Worm (Caenorhabditis elegans) whole organism, L2 larva: ENCODE results near the gene spig-9.

Experiments
- C34F6.9 ChIP-seq: fragments of 150-350 bp; optimal IDR thresholded peaks from 2 replicates; lab custom pipeline; 2014; ENCODE audit warnings: missing biosample characterization, missing genetic modification characterization
- F13H6.1 ChIP-seq: sonication (generic microtip); optimal IDR thresholded peaks from 2 replicates; lab custom pipeline; 2016; ENCODE audit warnings: missing genetic modification characterization, missing compliant biosample characterization
- R02D3.7 ChIP-seq: fragments of 150-350 bp; optimal IDR thresholded peaks from 2 replicates; lab custom pipeline; 2014; ENCODE audit warnings: missing biosample characterization, missing genetic modification characterization
- Y55F3AM.14 ChIP-seq: fragments of 200-800 bp; sonication (Bioruptor generic); optimal IDR thresholded peaks from 2 replicates; lab custom pipeline; 2018; ENCODE audit warnings: mild to moderate bottlenecking, missing genetic modification characterization, missing compliant biosample characterization
- ZK546.5 ChIP-seq: sonication (generic microtip); optimal IDR thresholded peaks from 2 replicates; lab custom pipeline; 2017; ENCODE audit warnings: missing biosample characterization, missing genetic modification characterization
- alr-1 ChIP-seq: fragments of 150-350 bp; optimal IDR thresholded peaks from 2 replicates; lab custom pipeline; 2014; ENCODE audit warnings: missing biosample characterization, missing genetic modification characterization
- aly-2 ChIP-seq: fragments of 150-350 bp; optimal IDR thresholded peaks from 2 replicates; lab custom pipeline; 2014; ENCODE audit warnings: missing biosample characterization, missing genetic modification characterization
- ama-1 ChIP-seq: fragments of 150-350 bp; optimal IDR thresholded peaks from 2 replicates; lab custom pipeline; 2018; ENCODE audit warnings: inconsistent platforms
- blmp-1 ChIP-seq: sonication (generic microtip); optimal IDR thresholded peaks from 2 replicates; lab custom pipeline; 2017; ENCODE audit warnings: missing genetic modification characterization, mild to moderate bottlenecking, missing compliant biosample characterization, antibody characterized with exemption, moderate library complexity; ENCODE audit not compliant: insufficient read depth
- ceh-82 ChIP-seq: fragments of 150-350 bp; optimal IDR thresholded peaks from 2 replicates; lab custom pipeline; 2014; ENCODE audit warnings: missing biosample characterization, missing genetic modification characterization
- dmd-4 ChIP-seq: sonication (generic microtip); optimal IDR thresholded peaks from 2 replicates; lab custom pipeline; 2017; ENCODE audit warnings: missing biosample characterization, missing genetic modification characterization
- egl-27 ChIP-seq: sonication (generic microtip); optimal IDR thresholded peaks from 3 replicates; lab custom pipeline; 2017; ENCODE audit warnings: missing biosample characterization, missing genetic modification reagents, missing genetic modification characterization
- elt-1 ChIP-seq: fragments of 150-350 bp; optimal IDR thresholded peaks from 2 replicates; lab custom pipeline; 2014; ENCODE audit warnings: missing biosample characterization, missing genetic modification characterization
- elt-3 ChIP-seq: sonication (generic microtip); optimal IDR thresholded peaks from 2 replicates; lab custom pipeline; 2017; ENCODE audit warnings: missing biosample characterization, missing genetic modification characterization
- gmeb-1 ChIP-seq: fragments of 150-350 bp; optimal IDR thresholded peaks from 2 replicates; lab custom pipeline; 2014; ENCODE audit warnings: missing biosample characterization, missing genetic modification characterization
- lin-11 ChIP-seq: fragments of 150-350 bp; sonication (generic microtip); optimal IDR thresholded peaks from 2 replicates; lab custom pipeline; 2014; ENCODE audit warnings: missing biosample characterization, missing genetic modification characterization, inconsistent platforms, mixed read lengths
- lin-39 ChIP-seq: fragments of 150-350 bp; optimal IDR thresholded peaks from 2 replicates; lab custom pipeline; 2014; ENCODE audit warnings: missing biosample characterization, missing genetic modification reagents, missing genetic modification characterization
- lsy-2 ChIP-seq, 2 experiments: fragments of 150-350 bp in 1 of 2; sonication (generic microtip) in 1 of 2; optimal IDR thresholded peaks; 2 replicates each; lab custom pipeline; 2014 to 2017; ENCODE audit warnings: missing biosample characterization in 2 of 2, missing genetic modification characterization in 2 of 2
- mbf-1 ChIP-seq: sonication (generic microtip); optimal IDR thresholded peaks from 2 replicates; lab custom pipeline; 2017; ENCODE audit warnings: missing biosample characterization, missing genetic modification characterization
- mdl-1 ChIP-seq, 2 experiments: fragments of 150-350 bp in 1 of 2; sonication (generic microtip) in 1 of 2; optimal IDR thresholded peaks; 2 replicates each; lab custom pipeline; 2017; ENCODE audit warnings: missing biosample characterization in 2 of 2, missing genetic modification characterization in 2 of 2
- nhr-10 ChIP-seq: sonication (generic microtip); optimal IDR thresholded peaks from 2 replicates; lab custom pipeline; 2017; ENCODE audit warnings: missing biosample characterization, missing genetic modification characterization
- nhr-12 ChIP-seq: fragments of 150-350 bp; optimal IDR thresholded peaks from 2 replicates; lab custom pipeline; 2014; ENCODE audit warnings: missing biosample characterization, missing genetic modification characterization
- nhr-129 ChIP-seq: fragments of 150-350 bp; optimal IDR thresholded peaks from 2 replicates; lab custom pipeline; 2014; ENCODE audit warnings: missing biosample characterization, missing genetic modification characterization
- nhr-21 ChIP-seq: fragments of 150-350 bp; optimal IDR thresholded peaks from 2 replicates; lab custom pipeline; 2014; ENCODE audit warnings: missing biosample characterization, missing genetic modification characterization
- nhr-23 ChIP-seq: fragments of 150-350 bp; optimal IDR thresholded peaks from 2 replicates; lab custom pipeline; 2014; ENCODE audit warnings: missing biosample characterization, missing genetic modification reagents, missing genetic modification characterization
- nhr-77 ChIP-seq: fragments of 150-350 bp; optimal IDR thresholded peaks from 2 replicates; lab custom pipeline; 2014; ENCODE audit warnings: missing biosample characterization, missing genetic modification characterization
- sem-4 ChIP-seq: fragments of 150-350 bp; optimal IDR thresholded peaks from 2 replicates; lab custom pipeline; 2014; ENCODE audit warnings: missing biosample characterization, missing genetic modification reagents, missing genetic modification characterization
- skn-1 ChIP-seq: sonication (generic microtip); optimal IDR thresholded peaks from 2 replicates; lab custom pipeline; 2017; ENCODE audit warnings: missing biosample characterization, missing genetic modification characterization
- sma-3 ChIP-seq: sonication (generic microtip); optimal IDR thresholded peaks from 2 replicates; lab custom pipeline; 2016; ENCODE audit warnings: missing genetic modification reagents, missing genetic modification characterization, missing compliant biosample characterization
- sma-9 ChIP-seq, 2 experiments: fragments of 150-350 bp in 1 of 2; sonication (generic microtip) in 1 of 2; optimal IDR thresholded peaks; 2 replicates each; lab custom pipeline; 2014 to 2016; ENCODE audit warnings: missing genetic modification characterization in 2 of 2, mild to moderate bottlenecking in 1 of 2, missing biosample characterization in 1 of 2, missing compliant biosample characterization in 1 of 2, missing genetic modification reagents in 1 of 2, moderate library complexity in 1 of 2
- unc-39 ChIP-seq: fragments of 150-350 bp; optimal IDR thresholded peaks from 2 replicates; lab custom pipeline; 2014; ENCODE audit warnings: missing biosample characterization, missing genetic modification characterization
- unc-55 ChIP-seq: fragments of 150-350 bp; sonication (generic microtip); optimal IDR thresholded peaks from 3 replicates; lab custom pipeline; 2014; ENCODE audit warnings: missing biosample characterization, missing genetic modification reagents, missing genetic modification characterization
- unc-62 ChIP-seq: fragments of 150-350 bp; optimal IDR thresholded peaks from 2 replicates; lab custom pipeline; 2014; ENCODE audit warnings: missing biosample characterization, missing genetic modification reagents, missing genetic modification characterization
- zag-1 ChIP-seq: fragments of 150-350 bp; optimal IDR thresholded peaks from 2 replicates; lab custom pipeline; 2014; ENCODE audit warnings: missing biosample characterization, missing genetic modification characterization
- ztf-11 ChIP-seq: sonication (generic microtip); optimal IDR thresholded peaks from 2 replicates; lab custom pipeline; 2017; ENCODE audit warnings: missing biosample characterization, missing genetic modification characterization

The spig-9 gene

DNA sequence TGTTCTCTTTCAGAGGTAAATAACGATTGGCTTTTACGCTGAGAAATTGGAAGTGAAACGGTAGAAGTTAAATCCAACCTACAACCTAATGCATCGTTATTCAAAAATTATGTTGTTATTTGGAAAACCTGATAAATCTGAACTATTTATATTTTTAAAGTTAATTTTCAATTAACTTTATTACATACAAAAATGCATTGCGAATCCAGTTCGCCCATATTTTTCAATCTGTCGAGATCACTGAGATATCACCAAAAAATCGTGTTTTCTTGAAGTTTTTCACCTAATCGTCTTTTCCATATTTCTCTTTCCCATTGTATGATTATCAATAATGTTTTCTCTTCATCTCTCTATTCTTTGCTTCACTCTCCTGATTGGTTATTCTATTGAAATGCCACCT is 9.0 kb upstream of the spig-9 start, which contains the start of gene F53F4.15:
Gene F53F4.15, plus strand, starts transcription at position 301 of the 400 bp plus-strand sequence.
- TF ChIP-seq nhr-23 (tag; lab: Kevin White, UChicago) (no peak), dmd-4 (tag; lab: Kevin White, UChicago) (no peak), nhr-77 (tag; lab: Kevin White, UChicago) (no peak), nhr-12 (tag; lab: Kevin White, UChicago) (no peak), Y55F3AM.14 (GFP tag; lab: Kevin White, UChicago) (no peak), R02D3.7 (tag; lab: Kevin White, UChicago) (no peak), C34F6.9 (tag; lab: Kevin White, UChicago) (no peak), sma-9 (GFP tag; optimal IDR thresholded peaks at IDR 0.05; lab: Kevin White, UChicago) (no peak), sma-9 (tag; optimal IDR thresholded peaks at IDR 0.05; lab: Kevin White, UChicago) (no peak), aly-2 (tag; lab: Kevin White, UChicago) (no peak), elt-3 (tag; lab: Kevin White, UChicago) (no peak), gmeb-1 (tag; lab: Kevin White, UChicago) (no peak), sma-3 (no peak), egl-27 (tag; lab: Kevin White, UChicago) (no peak), nhr-129 (tag; lab: Kevin White, UChicago) (no peak), ZK546.5 (tag; lab: Kevin White, UChicago) (no peak), elt-1 (tag; lab: Kevin White, UChicago) (no peak), mbf-1 (tag; lab: Kevin White, UChicago) (no peak)

DNA sequence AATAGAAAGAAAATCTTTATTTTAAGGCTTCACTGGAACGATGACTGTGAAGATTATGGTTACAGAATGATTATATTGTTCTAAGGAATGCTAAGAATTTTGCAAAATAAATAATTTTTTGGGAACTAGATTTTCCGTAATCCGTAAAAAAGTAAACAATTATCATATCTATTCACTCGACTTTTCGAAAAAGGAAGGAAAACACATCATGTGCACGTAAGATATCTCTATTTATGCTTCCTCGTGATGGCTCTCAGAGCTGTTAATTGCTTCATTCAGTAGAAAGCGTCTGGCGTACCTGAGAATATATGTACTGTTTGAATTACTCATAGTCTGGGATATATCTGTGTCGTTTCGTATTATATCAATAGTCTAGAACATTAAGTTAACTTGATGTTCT is 8.1 kb upstream of the spig-9 start, which contains the start of gene srd-11:
Gene srd-11, minus strand, starts transcription at position 101 of the 400 bp plus-strand sequence.
- TF ChIP-seq sma-9 (GFP tag; optimal IDR thresholded peaks at IDR 0.05; lab: Kevin White, UChicago) = no peak
- no peak for TF ChIP-seq sma-9 (tag; optimal IDR thresholded peaks at IDR 0.05; lab: Kevin White, UChicago)
- no peak for TF ChIP-seq unc-39 (tag; lab: Kevin White, UChicago)
- no peak for TF ChIP-seq lin-11 (tag; lab: Kevin White, UChicago)
- no peak for TF ChIP-seq sem-4 (tag; lab: Kevin White, UChicago)
- TF ChIP-seq R02D3.7 (tag; lab: Kevin White, UChicago) = no peak
- TF ChIP-seq lsy-2 (tag; optimal IDR thresholded peaks at IDR 0.05; lab: Kevin White, UChicago) = no peak
- TF ChIP-seq nhr-21 (tag; lab: Kevin White, UChicago) = no peak
- no peak for TF ChIP-seq mdl-1 (tag; optimal IDR thresholded peaks at IDR 0.05; lab: Kevin White, UChicago)
- no peak for TF ChIP-seq nhr-77 (tag; lab: Kevin White, UChicago)
- no peak for TF ChIP-seq blmp-1 (tag; lab: Kevin White, UChicago)
- no peak for TF ChIP-seq ceh-82 (tag; lab: Kevin White, UChicago)
- TF ChIP-seq alr-1 (tag; lab: Kevin White, UChicago) = no peak
- no peak for TF ChIP-seq zag-1
- TF ChIP-seq nhr-10 = no peak

DNA sequence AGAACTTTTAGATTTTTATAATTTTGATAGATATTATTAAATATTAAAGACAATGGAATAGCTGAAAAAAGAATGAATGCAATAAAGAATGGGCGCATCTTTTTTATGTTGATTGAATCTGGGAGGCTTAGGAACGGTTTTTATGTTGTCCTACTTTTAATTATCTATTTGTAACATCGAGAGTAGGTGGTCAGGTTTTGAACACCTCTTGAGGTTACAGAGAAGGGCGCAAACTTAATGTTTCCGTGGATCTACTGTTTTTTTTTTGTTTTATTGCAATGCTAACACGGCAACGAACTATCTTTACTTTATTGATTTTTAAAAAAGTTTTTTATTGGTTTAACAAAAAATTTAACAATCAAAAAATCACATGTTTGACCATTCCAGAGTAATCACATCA is 2.2 kb upstream of the spig-9 start, which contains the start of gene F53F4.7:
Gene F53F4.7, minus strand, starts transcription at position 101 of the 400 bp plus-strand sequence.
- TF ChIP-seq ztf-11 (tag; lab: Kevin White, UChicago) (no peak), nhr-21 (tag; lab: Kevin White, UChicago) (no peak), F13H6.1 (tag; lab: Kevin White, UChicago) (no peak), lin-39 (no peak), lsy-2 (tag; optimal IDR thresholded peaks at IDR 0.05; lab: Kevin White, UChicago) (no peak), unc-55 (GFP tag; lab: Kevin White, UChicago) (no peak), nhr-12 (tag; lab: Kevin White, UChicago) (no peak), nhr-10 (no peak), gmeb-1 (tag; lab: Kevin White, UChicago) (no peak), aly-2 (tag; lab: Kevin White, UChicago) (no peak), ama-1 (lab: Kevin White, UChicago) (no peak), nhr-129 (tag; lab: Kevin White, UChicago) (no peak), lin-11 (tag; lab: Kevin White, UChicago) (no peak), elt-3 (tag; lab: Kevin White, UChicago) (no peak), skn-1 (tag; lab: Kevin White, UChicago) (no peak), mdl-1 (tag; optimal IDR thresholded peaks at IDR 0.05; lab: Kevin White, UChicago) (no peak), nhr-23 (tag; lab: Kevin White, UChicago) (no peak), ZK546.5 (tag; lab: Kevin White, UChicago) (no peak), unc-62 (GFP tag; lab: Kevin White, UChicago) (no peak), egl-27 (tag; lab: Kevin White, UChicago) (no peak)
